Worm (Caenorhabditis elegans) whole organism, mixed stage, embryonic: ENCODE measurements around the gene gon-14.

Source experiments
- M03D4.4 ChIP-seq: sonication (generic microtip); optimal IDR thresholded peaks from 2 replicates; lab custom pipeline; 2017; ENCODE audit warnings: mild to moderate bottlenecking, missing genetic modification characterization, missing compliant biosample characterization
- bed-3 ChIP-seq: fragments of 200-800 bp; sonication (Bioruptor generic); optimal IDR thresholded peaks from 3 replicates; lab custom pipeline; 2018; ENCODE audit warnings: mild to moderate bottlenecking, missing genetic modification characterization, moderate library complexity, missing compliant biosample characterization
- blmp-1 ChIP-seq: fragments of 150-350 bp; optimal IDR thresholded peaks from 2 replicates; lab custom pipeline; 2014; ENCODE audit warnings: missing biosample characterization, missing genetic modification characterization
- ceh-39 ChIP-seq: fragments of 150-350 bp; optimal IDR thresholded peaks from 2 replicates; lab custom pipeline; 2014; ENCODE audit warnings: missing biosample characterization, missing genetic modification characterization
- ceh-43 ChIP-seq: fragments of 200-800 bp; sonication (Bioruptor generic); optimal IDR thresholded peaks from 2 replicates; lab custom pipeline; 2018; ENCODE audit warnings: mild to moderate bottlenecking, missing genetic modification characterization, moderate library complexity, missing compliant biosample characterization
- ceh-83 ChIP-seq: fragments of 200-800 bp; sonication (Bioruptor generic); optimal IDR thresholded peaks from 2 replicates; lab custom pipeline; 2018; ENCODE audit warnings: mild to moderate bottlenecking, missing genetic modification characterization, missing compliant biosample characterization
- ces-1 ChIP-seq: fragments of 150-350 bp; optimal IDR thresholded peaks from 2 replicates; lab custom pipeline; 2014; ENCODE audit warnings: missing biosample characterization, missing genetic modification reagents, missing genetic modification characterization
- cnd-1 ChIP-seq: fragments of 200-800 bp; sonication (Bioruptor generic); optimal IDR thresholded peaks from 2 replicates; lab custom pipeline; 2018; ENCODE audit warnings: mild to moderate bottlenecking, missing genetic modification characterization, missing compliant biosample characterization
- drap-1 ChIP-seq: fragments of 200-800 bp; sonication (Bioruptor generic); optimal IDR thresholded peaks from 3 replicates; lab custom pipeline; 2018; ENCODE audit warnings: mild to moderate bottlenecking, missing genetic modification characterization, missing compliant biosample characterization
- elt-3 ChIP-seq: fragments of 150-350 bp; optimal IDR thresholded peaks from 2 replicates; lab custom pipeline; 2014; ENCODE audit warnings: missing biosample characterization, missing genetic modification characterization
- flh-1 ChIP-seq: fragments of 200-800 bp; sonication (Bioruptor generic); optimal IDR thresholded peaks from 2 replicates; lab custom pipeline; 2018; ENCODE audit warnings: mild to moderate bottlenecking, missing genetic modification characterization, moderate library complexity, missing compliant biosample characterization
- ham-2 ChIP-seq: fragments of 200-800 bp; sonication (Bioruptor generic); optimal IDR thresholded peaks from 2 replicates; lab custom pipeline; 2018; ENCODE audit warnings: mild to moderate bottlenecking, missing genetic modification characterization, missing compliant biosample characterization
- hlh-1 ChIP-seq: fragments of 150-350 bp; optimal IDR thresholded peaks from 2 replicates; lab custom pipeline; 2014; ENCODE audit warnings: missing biosample characterization, missing genetic modification reagents, missing genetic modification characterization
- lin-13 ChIP-seq: fragments of 150-350 bp; optimal IDR thresholded peaks from 2 replicates; lab custom pipeline; 2014; ENCODE audit warnings: missing biosample characterization, missing genetic modification characterization
- lin-32 ChIP-seq: fragments of 200-800 bp; sonication (Bioruptor generic); optimal IDR thresholded peaks from 2 replicates; lab custom pipeline; 2018; ENCODE audit warnings: mild to moderate bottlenecking, missing genetic modification characterization, missing compliant biosample characterization
- lsy-2 ChIP-seq: fragments of 150-350 bp; optimal IDR thresholded peaks from 2 replicates; lab custom pipeline; 2014; ENCODE audit warnings: missing biosample characterization, missing genetic modification characterization
- mab-5 ChIP-seq: fragments of 150-350 bp; optimal IDR thresholded peaks from 2 replicates; lab custom pipeline; 2014; ENCODE audit warnings: missing biosample characterization, missing genetic modification characterization
- mep-1 ChIP-seq: fragments of 150-350 bp; optimal IDR thresholded peaks from 2 replicates; lab custom pipeline; 2017; ENCODE audit warnings: missing biosample characterization, missing genetic modification reagents, missing genetic modification characterization, inconsistent platforms
- mls-2 ChIP-seq: sonication (generic microtip); optimal IDR thresholded peaks from 2 replicates; lab custom pipeline; 2016; ENCODE audit warnings: mild to moderate bottlenecking, missing genetic modification characterization, moderate library complexity, missing compliant biosample characterization
- nhr-12 ChIP-seq: fragments of 150-350 bp; optimal IDR thresholded peaks from 2 replicates; lab custom pipeline; 2014; ENCODE audit warnings: missing biosample characterization, missing genetic modification characterization
- nhr-2 ChIP-seq: fragments of 150-350 bp; optimal IDR thresholded peaks from 2 replicates; lab custom pipeline; 2014; ENCODE audit warnings: missing biosample characterization, missing genetic modification characterization
- nhr-237 ChIP-seq: fragments of 150-350 bp; optimal IDR thresholded peaks from 2 replicates; lab custom pipeline; 2014; ENCODE audit warnings: missing biosample characterization, missing genetic modification characterization
- nhr-28 ChIP-seq: fragments of 150-350 bp; optimal IDR thresholded peaks from 2 replicates; lab custom pipeline; 2014; ENCODE audit warnings: missing biosample characterization, missing genetic modification characterization
- nhr-76 ChIP-seq: sonication (generic microtip); optimal IDR thresholded peaks from 2 replicates; lab custom pipeline; 2017; ENCODE audit warnings: missing biosample characterization, missing genetic modification characterization
- pha-4 ChIP-seq: fragments of 150-350 bp; optimal IDR thresholded peaks from 2 replicates; lab custom pipeline; 2018; ENCODE audit warnings: missing biosample characterization, missing genetic modification reagents, missing genetic modification characterization
- sem-2 ChIP-seq: fragments of 200-800 bp; sonication (Bioruptor generic); optimal IDR thresholded peaks from 2 replicates; lab custom pipeline; 2018; ENCODE audit warnings: mild to moderate bottlenecking, missing genetic modification characterization, missing compliant biosample characterization
- snpc-4 ChIP-seq: fragments of 150-350 bp; optimal IDR thresholded peaks from 2 replicates; lab custom pipeline; 2014; ENCODE audit warnings: missing biosample characterization, missing genetic modification characterization
- sptf-1 ChIP-seq: sonication (generic microtip); optimal IDR thresholded peaks from 2 replicates; lab custom pipeline; 2017; ENCODE audit warnings: mild to moderate bottlenecking, missing genetic modification characterization, moderate library complexity, missing compliant biosample characterization
- tbx-8 ChIP-seq: fragments of 200-800 bp; sonication (Bioruptor generic); optimal IDR thresholded peaks from 2 replicates; lab custom pipeline; 2018; ENCODE audit warnings: mild to moderate bottlenecking, missing genetic modification characterization, moderate library complexity, missing compliant biosample characterization
- unc-120 ChIP-seq: sonication (generic microtip); optimal IDR thresholded peaks from 2 replicates; lab custom pipeline; 2017; ENCODE audit warnings: missing genetic modification characterization, missing compliant biosample characterization; ENCODE audit not compliant: poor library complexity, severe bottlenecking
- unc-62 ChIP-seq: fragments of 150-350 bp; optimal IDR thresholded peaks from 2 replicates; lab custom pipeline; 2014; ENCODE audit warnings: missing biosample characterization, missing genetic modification reagents, missing genetic modification characterization
- zip-8 ChIP-seq: fragments of 150-350 bp; optimal IDR thresholded peaks from 2 replicates; lab custom pipeline; 2014; ENCODE audit warnings: missing biosample characterization, missing genetic modification characterization
- ztf-11 ChIP-seq: fragments of 150-350 bp; optimal IDR thresholded peaks from 2 replicates; lab custom pipeline; 2014; ENCODE audit warnings: missing biosample characterization, missing genetic modification characterization

Gene gon-14

DNA sequence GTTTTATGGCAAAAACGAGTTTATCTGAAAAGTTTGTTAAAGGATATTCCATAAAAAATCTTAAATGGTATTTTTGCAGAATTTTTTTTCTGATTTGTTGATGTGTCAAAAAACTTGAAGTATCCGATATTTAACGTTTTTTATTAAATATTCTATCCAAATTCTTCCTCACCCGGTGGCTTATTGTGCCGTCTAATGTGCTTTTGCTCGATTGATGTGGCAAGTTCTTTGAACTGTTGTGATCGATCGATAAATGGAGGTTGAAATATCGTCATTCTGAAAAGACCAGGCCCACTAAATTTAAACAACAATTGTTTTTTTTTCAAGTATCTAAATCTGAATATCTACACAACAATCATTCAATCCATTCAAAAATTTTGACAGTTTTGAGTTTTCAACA is 44.2 kb upstream of the gon-14 start, which contains the start of gene syx-18:
Gene syx-18 (minus strand): TSS at position 276 of the 400 bp plus-strand sequence.
- TF ChIP-seq cnd-1 (tag; lab: Kevin White, UChicago) (no peak), drap-1 (no peak), unc-120 (no peak), lsy-2 (tag; lab: Kevin White, UChicago) (no peak), lin-13 (tag; lab: Kevin White, UChicago) (no peak), snpc-4 (tag; lab: Kevin White, UChicago) (no peak), unc-62 (GFP tag; lab: Kevin White, UChicago) (no peak), elt-3 (tag; lab: Kevin White, UChicago) (no peak), nhr-28 (no peak), ceh-39 (tag; lab: Kevin White, UChicago) (no peak), nhr-237 (tag; lab: Kevin White, UChicago) (no peak), ztf-11 (tag; lab: Kevin White, UChicago) (no peak), mls-2 (tag; lab: Kevin White, UChicago) (no peak), pha-4 (tag; lab: Kevin White, UChicago) (no peak), tbx-8 (GFP tag; lab: Kevin White, UChicago) (no peak), ham-2 (no peak), ces-1 (GFP tag; lab: Kevin White, UChicago) (no peak), flh-1 (no peak)

- TF ChIP-seq ces-1 (GFP tag; lab: Kevin White, UChicago): no peak
Measured at ce11 chrV:6652051-6652450, 41.1 kb upstream of the gon-14 start, which contains the start of gene T10H9.8. Gene T10H9.8, plus strand, starts transcription at chrV:6652351.

DNA sequence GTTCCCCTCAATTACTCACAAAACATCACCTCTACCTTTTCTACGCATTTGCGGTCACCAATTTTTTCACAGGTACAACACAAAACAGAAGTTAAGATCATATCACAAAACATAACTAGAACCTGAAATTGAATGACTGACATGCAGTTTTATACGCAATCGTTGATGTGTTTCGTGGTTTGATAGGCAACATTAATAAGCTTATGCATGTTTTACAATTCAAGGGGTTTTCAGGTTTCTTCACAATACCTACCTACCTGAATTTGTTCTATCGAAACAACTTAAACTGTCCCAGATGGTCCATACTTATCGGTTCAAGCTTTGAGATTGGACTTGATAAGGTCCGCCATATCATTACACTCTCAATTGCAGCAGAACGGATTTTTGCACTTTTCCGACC is 39.5 kb upstream of the gon-14 start:
- TF ChIP-seq M03D4.4 (tag; lab: Kevin White, UChicago) (no peak), mab-5 (tag; lab: Kevin White, UChicago) (no peak), zip-8 (tag; lab: Kevin White, UChicago) (no peak), ztf-11 (tag; lab: Kevin White, UChicago) (no peak), sptf-1 (tag; lab: Kevin White, UChicago) (no peak), nhr-2 (tag; lab: Kevin White, UChicago) (no peak)

- no peak for TF ChIP-seq pha-4 (tag; lab: Kevin White, UChicago)
- TF ChIP-seq ceh-83 (GFP tag; lab: Kevin White, UChicago): no peak
- TF ChIP-seq snpc-4 (tag; lab: Kevin White, UChicago): no peak
Measured at ce11 chrV:6649317-6649716, 38.4 kb upstream of the gon-14 start, which contains the start of gene T10H9.1. Gene T10H9.1, plus strand, starts transcription at chrV:6649617.

- no peak for TF ChIP-seq unc-62 (GFP tag; lab: Kevin White, UChicago)
- no peak for TF ChIP-seq cnd-1 (tag; lab: Kevin White, UChicago)
- TF ChIP-seq flh-1: no peak
- no peak for TF ChIP-seq mab-5 (tag; lab: Kevin White, UChicago)
- TF ChIP-seq ztf-11 (tag; lab: Kevin White, UChicago): no peak
- no peak for TF ChIP-seq tbx-8 (GFP tag; lab: Kevin White, UChicago)
- no peak for TF ChIP-seq unc-120
- no peak for TF ChIP-seq pha-4 (tag; lab: Kevin White, UChicago)
- TF ChIP-seq nhr-2 (tag; lab: Kevin White, UChicago): no peak
- no peak for TF ChIP-seq ceh-43 (GFP tag; lab: Kevin White, UChicago)
- no peak for TF ChIP-seq blmp-1 (tag; lab: Kevin White, UChicago)
- no peak for TF ChIP-seq snpc-4 (tag; lab: Kevin White, UChicago)
- no peak for TF ChIP-seq ceh-83 (GFP tag; lab: Kevin White, UChicago)
- TF ChIP-seq lin-13 (tag; lab: Kevin White, UChicago): no peak
- no peak for TF ChIP-seq bed-3 (GFP tag; lab: Kevin White, UChicago)
- no peak for TF ChIP-seq lin-32 (GFP tag; lab: Kevin White, UChicago)
- TF ChIP-seq mep-1 (tag; lab: Kevin White, UChicago): no peak
Measured at ce11 chrV:6645810-6646209, 34.9 kb upstream of the gon-14 start.

- TF ChIP-seq nhr-237 (tag; lab: Kevin White, UChicago) (no peak), snpc-4 (tag; lab: Kevin White, UChicago) (no peak), sem-2 (no peak), mep-1 (tag; lab: Kevin White, UChicago) (no peak), nhr-12 (tag; lab: Kevin White, UChicago) (no peak), lin-32 (GFP tag; lab: Kevin White, UChicago) (no peak), ham-2 (no peak), cnd-1 (tag; lab: Kevin White, UChicago) (no peak), lsy-2 (tag; lab: Kevin White, UChicago) (no peak), hlh-1 (tag; lab: Kevin White, UChicago) (no peak), unc-62 (GFP tag; lab: Kevin White, UChicago) (no peak), flh-1 (no peak), elt-3 (tag; lab: Kevin White, UChicago) (no peak), nhr-76 (no peak), ces-1 (GFP tag; lab: Kevin White, UChicago) (no peak), ceh-39 (tag; lab: Kevin White, UChicago) (no peak), blmp-1 (tag; lab: Kevin White, UChicago) (no peak)
Measured at ce11 chrV:6632925-6633324, 22.0 kb upstream of the gon-14 start, which contains the start of gene scd-2. Gene scd-2, plus strand, starts transcription at chrV:6633225.
